Worm (Caenorhabditis elegans): ENCODE data around the gene igdb-2.

ce11 chrIV:12420455-12420854 is 48.0 kb upstream of the igdb-2 start, which contains the start of gene ugt-65:
- TF ChIP-seq ceh-27 (GFP tag; optimal IDR thresholded peaks at IDR 0.05), result no peak
- no peak for TF ChIP-seq cebp-2 (GFP tag; IDR thresholded peaks at IDR 0.05)
- TF ChIP-seq unc-130 (GFP tag; optimal IDR thresholded peaks at IDR 0.05), result no peak
- TF ChIP-seq ztf-3 (GFP tag; optimal IDR thresholded peaks at IDR 0.05), result no peak
- TF ChIP-seq cebp-1 (GFP tag; IDR thresholded peaks at IDR 0.05), result no peak
- TF ChIP-seq cebp-1 (tag; optimal IDR thresholded peaks at IDR 0.05), result no peak
- TF ChIP-seq mel-28 (tag; optimal IDR thresholded peaks at IDR 0.05; ENCODE audit: borderline replicate concordance), result no peak
